Worm (Caenorhabditis elegans): ENCODE measurements around the gene lmp-2.

Gene lmp-2

DNA sequence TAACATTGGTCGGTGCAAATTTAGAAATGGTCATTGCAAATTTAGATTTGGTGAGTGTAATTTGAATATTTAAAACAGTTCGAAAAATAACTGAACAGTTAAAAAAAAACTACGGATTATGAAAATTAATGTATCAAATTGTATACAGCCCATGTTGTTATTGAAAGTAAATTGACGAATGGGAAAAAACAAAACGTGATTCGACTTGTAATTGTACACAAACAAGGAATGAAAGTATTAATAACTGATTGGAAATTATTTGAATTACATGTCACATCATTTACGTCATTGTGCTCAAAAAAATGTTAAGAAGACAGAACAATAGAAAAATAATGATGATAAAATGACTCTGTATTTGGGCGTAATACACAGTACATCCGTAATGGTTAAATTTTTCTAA is 31.1 kb upstream of the lmp-2 start:
- TF ChIP-seq pha-4 (tag; optimal IDR thresholded peaks at IDR 0.05) (no peak), tbx-8 (GFP tag; optimal IDR thresholded peaks at IDR 0.05) (no peak), nhr-2 (tag; optimal IDR thresholded peaks at IDR 0.05) (no peak), bed-3 (GFP tag; optimal IDR thresholded peaks at IDR 0.05) (no peak), zip-8 (tag; optimal IDR thresholded peaks at IDR 0.05) (no peak), nhr-76 (tag; optimal IDR thresholded peaks at IDR 0.05) (no peak), mls-2 (tag; optimal IDR thresholded peaks at IDR 0.05) (no peak), M03D4.4 (tag; optimal IDR thresholded peaks at IDR 0.05) (no peak), lin-32 (GFP tag; optimal IDR thresholded peaks at IDR 0.05) (no peak), ceh-39 (tag; optimal IDR thresholded peaks at IDR 0.05) (no peak), unc-62 (GFP tag; optimal IDR thresholded peaks at IDR 0.05) (no peak), ces-1 (GFP tag; optimal IDR thresholded peaks at IDR 0.05) (no peak), hlh-1 (tag; optimal IDR thresholded peaks at IDR 0.05) (no peak), unc-39 (tag; optimal IDR thresholded peaks at IDR 0.05) (no peak), ham-2 (GFP tag; optimal IDR thresholded peaks at IDR 0.05) (no peak), mab-5 (tag; optimal IDR thresholded peaks at IDR 0.05) (no peak), elt-3 (tag; optimal IDR thresholded peaks at IDR 0.05) (no peak), blmp-1 (tag; optimal IDR thresholded peaks at IDR 0.05) (no peak), lsy-2 (tag; optimal IDR thresholded peaks at IDR 0.05) (no peak), lin-13 (tag; optimal IDR thresholded peaks at IDR 0.05) (no peak)

DNA sequence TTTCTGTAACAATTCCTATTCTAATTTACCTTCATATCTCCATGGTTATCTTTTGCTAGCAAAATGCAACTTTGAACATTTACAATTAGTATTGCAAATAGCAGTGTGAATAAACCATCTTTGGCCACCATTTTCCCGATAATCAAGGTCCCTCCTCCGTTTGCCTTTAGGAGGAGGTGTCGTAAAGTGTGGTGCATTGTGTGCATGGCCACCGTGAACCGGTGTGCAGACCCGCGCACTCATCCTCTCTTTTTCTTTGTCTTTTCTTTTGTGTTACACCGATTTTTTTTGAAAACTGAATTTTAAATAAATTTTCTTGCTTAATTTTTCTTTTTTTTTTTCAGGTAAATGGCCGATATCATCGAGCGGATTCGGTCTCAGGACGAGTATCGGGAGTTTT is 28.6 kb upstream of the lmp-2 start, which contains the start of the genes pigx-1 and rme-6:
Gene pigx-1 (minus strand): TSS at position 206 of the 400 bp plus-strand sequence.
Gene rme-6 (plus strand): TSS at position 345 of the 400 bp plus-strand sequence.
- TF ChIP-seq ces-1 (GFP tag; optimal IDR thresholded peaks at IDR 0.05) (peak; percentile 8), nhr-12 (tag; optimal IDR thresholded peaks at IDR 0.05) (no peak), unc-120 (tag; optimal IDR thresholded peaks at IDR 0.05; ENCODE audit: poor library complexity, severe bottlenecking) (peak; percentile 70), elt-3 (tag; optimal IDR thresholded peaks at IDR 0.05) (no peak), cnd-1 (tag; optimal IDR thresholded peaks at IDR 0.05) (no peak), M03D4.4 (tag; optimal IDR thresholded peaks at IDR 0.05) (no peak), lin-13 (tag; optimal IDR thresholded peaks at IDR 0.05) (peak; percentile 9), ztf-11 (tag; optimal IDR thresholded peaks at IDR 0.05) (no peak), nhr-237 (tag; optimal IDR thresholded peaks at IDR 0.05) (no peak), unc-62 (GFP tag; optimal IDR thresholded peaks at IDR 0.05) (no peak)

DNA sequence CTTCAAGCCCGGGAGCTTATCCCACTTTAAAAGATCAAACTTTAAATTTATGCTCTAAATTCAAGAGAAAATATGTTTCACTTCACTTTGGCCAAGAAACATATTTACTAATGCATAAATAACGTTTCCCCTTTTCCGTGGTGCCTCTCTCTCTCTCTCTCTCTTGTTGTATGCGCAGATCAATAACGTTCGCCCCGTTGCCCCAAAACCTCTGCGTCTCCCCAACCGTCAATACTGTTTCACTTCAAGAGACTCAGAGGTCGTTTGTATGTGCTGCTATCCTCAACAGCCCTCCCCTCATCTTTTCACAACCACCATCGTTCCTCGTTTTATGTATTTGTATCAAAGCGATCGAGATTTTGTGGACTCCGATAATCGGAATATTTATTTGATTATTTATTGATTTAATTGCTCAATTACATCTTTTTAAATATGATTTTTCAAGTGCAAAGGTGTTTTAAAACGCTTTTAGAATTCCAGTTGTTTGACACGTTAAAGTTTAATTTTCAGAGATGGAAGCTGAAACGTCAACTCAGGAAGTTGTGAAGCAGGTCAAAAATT is 21.6 kb upstream of the lmp-2 start, which contains the start of gene ife-4:
Gene ife-4 (plus strand): TSS at position 511 of the 561 bp plus-strand sequence.
- TF ChIP-seq ces-1 (GFP tag; optimal IDR thresholded peaks at IDR 0.05) (peak; percentile 75), nhr-237 (tag; optimal IDR thresholded peaks at IDR 0.05) (no peak), mep-1 (tag; optimal IDR thresholded peaks at IDR 0.05) (peak; percentile 3), unc-62 (GFP tag; optimal IDR thresholded peaks at IDR 0.05) (peak; percentile 43), hlh-1 (tag; optimal IDR thresholded peaks at IDR 0.05) (no peak), unc-39 (tag; optimal IDR thresholded peaks at IDR 0.05) (no peak), nhr-76 (tag; optimal IDR thresholded peaks at IDR 0.05) (no peak), unc-120 (tag; optimal IDR thresholded peaks at IDR 0.05; ENCODE audit: poor library complexity, severe bottlenecking) (peak; percentile 47), ceh-39 (tag; optimal IDR thresholded peaks at IDR 0.05) (peak; percentile 45), ceh-43 (GFP tag; optimal IDR thresholded peaks at IDR 0.05) (no peak), nhr-28 (tag; optimal IDR thresholded peaks at IDR 0.05) (no peak), tbx-8 (GFP tag; optimal IDR thresholded peaks at IDR 0.05) (no peak), nhr-12 (tag; optimal IDR thresholded peaks at IDR 0.05) (no peak), nhr-2 (tag; optimal IDR thresholded peaks at IDR 0.05) (peak; percentile 33), M03D4.4 (tag; optimal IDR thresholded peaks at IDR 0.05) (peak; percentile 48), elt-3 (tag; optimal IDR thresholded peaks at IDR 0.05) (no peak), cnd-1 (tag; optimal IDR thresholded peaks at IDR 0.05) (peak; percentile 44), zip-8 (tag; optimal IDR thresholded peaks at IDR 0.05) (no peak), blmp-1 (tag; optimal IDR thresholded peaks at IDR 0.05) (no peak), lin-13 (tag; optimal IDR thresholded peaks at IDR 0.05) (no peak), sem-2 (GFP tag; optimal IDR thresholded peaks at IDR 0.05) (no peak), sptf-1 (tag; optimal IDR thresholded peaks at IDR 0.05) (peak; percentile 55), snpc-4 (tag; optimal IDR thresholded peaks at IDR 0.05) (no peak), mab-5 (tag; optimal IDR thresholded peaks at IDR 0.05) (peak; percentile 32), elt-1 (tag; optimal IDR thresholded peaks at IDR 0.05; ENCODE audit: borderline replicate concordance, insufficient read depth) (peak; percentile 10), drap-1 (GFP tag; optimal IDR thresholded peaks at IDR 0.05) (peak; percentile 15), ztf-11 (tag; optimal IDR thresholded peaks at IDR 0.05) (no peak), ceh-83 (GFP tag; optimal IDR thresholded peaks at IDR 0.05) (no peak), lsy-2 (tag; optimal IDR thresholded peaks at IDR 0.05) (peak; percentile 5), ham-2 (GFP tag; optimal IDR thresholded peaks at IDR 0.05) (no peak), flh-1 (GFP tag; optimal IDR thresholded peaks at IDR 0.05) (no peak), pha-4 (tag; optimal IDR thresholded peaks at IDR 0.05) (peak; percentile 22), bed-3 (GFP tag; optimal IDR thresholded peaks at IDR 0.05) (no peak), lin-32 (GFP tag; optimal IDR thresholded peaks at IDR 0.05) (no peak), mls-2 (tag; optimal IDR thresholded peaks at IDR 0.05) (peak; percentile 76)

Data from whole organism, mixed stage, embryonic.